Worm (Caenorhabditis elegans) whole organism, late embryonic: ENCODE results near the gene Y66D12A.3.

Experiments
- F13H6.1 ChIP-seq: sonication (generic microtip); optimal IDR thresholded peaks from 2 replicates; lab custom pipeline; 2016; ENCODE audit warnings: missing genetic modification characterization, missing compliant biosample characterization
- K02D7.2 ChIP-seq: sonication (generic microtip); optimal IDR thresholded peaks from 2 replicates; lab custom pipeline; 2017; ENCODE audit warnings: mild to moderate bottlenecking, missing genetic modification characterization, missing compliant biosample characterization
- ahr-1 ChIP-seq: sonication (generic microtip); optimal IDR thresholded peaks from 2 replicates; lab custom pipeline; 2016; ENCODE audit warnings: missing genetic modification characterization, missing compliant biosample characterization
- ceh-45 ChIP-seq: fragments of 200-800 bp; sonication (Bioruptor generic); IDR thresholded peaks from 2 replicates; pipeline ENCODE4 v1.3.6; 2022; ENCODE audit warnings: missing genetic modification reagents, missing genetic modification characterization, missing compliant biosample characterization
- hlh-15 ChIP-seq: sonication (generic microtip); optimal IDR thresholded peaks from 2 replicates; lab custom pipeline; 2016; ENCODE audit warnings: missing genetic modification characterization, missing compliant biosample characterization
- nhr-11 ChIP-seq: fragments of 150-350 bp; optimal IDR thresholded peaks from 2 replicates; lab custom pipeline; 2014; ENCODE audit warnings: missing biosample characterization, missing genetic modification characterization
- rnt-1 ChIP-seq: sonication (generic microtip); optimal IDR thresholded peaks from 2 replicates; lab custom pipeline; 2016; ENCODE audit warnings: missing genetic modification characterization, missing compliant biosample characterization
- unc-3 ChIP-seq, 2 experiments: fragments of 200-800 bp in 1 of 2; sonication (Bioruptor generic) in 1 of 2; sonication (generic microtip) in 1 of 2; conservative IDR thresholded peaks in 1 of 2; optimal IDR thresholded peaks in 1 of 2; 2 replicates each; pipeline versions ENCODE4 v1.3.6 to Lab custom; 2016 to 2022; ENCODE audit warnings: missing compliant biosample characterization in 2 of 2, missing genetic modification characterization in 2 of 2, missing genetic modification reagents in 1 of 2

ce11 chrIII:11629354-11629753 is 40.3 kb downstream of the Y66D12A.3 start, which contains the start of gene Y66A7A.7:
- TF ChIP-seq K02D7.2 (tag; lab: Kevin White, UChicago) (no peak), F13H6.1 (no peak), ahr-1 (tag; lab: Kevin White, UChicago) (no peak), ceh-45 (GFP tag; lab: Robert Waterston, UW) (no peak), hlh-15 (tag; lab: Kevin White, UChicago) (no peak), nhr-11 (tag; lab: Kevin White, UChicago) (no peak), unc-3 (GFP tag; conservative IDR thresholded peaks at IDR 0.05; lab: Robert Waterston, UW) (no peak), unc-3 (tag; optimal IDR thresholded peaks at IDR 0.05; lab: Kevin White, UChicago) (no peak), rnt-1 (tag; lab: Kevin White, UChicago) (no peak)
